Worm (Caenorhabditis elegans): Measurements from ENCODE around the gene C16C8.21.

DNA sequence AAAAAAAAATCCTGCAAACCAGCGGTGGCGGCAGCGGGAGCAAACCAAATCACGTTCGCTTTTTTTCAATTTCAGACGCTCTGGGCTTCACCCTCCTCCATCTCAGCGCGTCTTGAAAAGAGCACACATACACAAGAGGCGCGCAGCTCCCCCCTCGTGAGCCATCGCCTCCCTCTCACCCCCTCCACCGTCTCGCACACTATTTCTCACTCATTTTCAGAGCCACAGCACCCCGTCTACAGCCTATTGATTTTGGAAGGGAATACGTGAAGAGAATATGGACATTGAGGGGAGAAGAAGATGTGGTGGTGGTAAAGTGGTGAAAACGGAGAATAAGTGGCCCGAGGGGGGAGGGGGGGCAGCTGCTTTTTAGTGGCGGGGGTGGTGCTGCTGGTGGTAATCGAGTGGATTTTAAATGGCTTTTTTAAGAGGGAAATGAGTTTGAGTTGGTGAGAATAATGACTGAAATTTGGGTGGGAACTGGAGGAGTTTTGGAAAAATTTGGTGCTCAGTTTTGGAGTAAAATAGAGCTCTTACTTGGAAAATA, 19.8 kb upstream of the C16C8.21 start:
- TF ChIP-seq sox-4 (tag; optimal IDR thresholded peaks at IDR 0.05) (no peak), lin-39 (tag; optimal IDR thresholded peaks at IDR 0.05) (no peak), skn-1 (tag; optimal IDR thresholded peaks at IDR 0.05) (no peak), nhr-28 (tag; optimal IDR thresholded peaks at IDR 0.05) (no peak), dpl-1 (GFP tag; optimal IDR thresholded peaks at IDR 0.05) (peak in 1 of 3 experiments; percentile 26), efl-1 (optimal IDR thresholded peaks at IDR 0.05) (peak; percentile 17 to 38), efl-1 (GFP tag; optimal IDR thresholded peaks at IDR 0.05 in 1 of 2) (no peak), fos-1 (tag; optimal IDR thresholded peaks at IDR 0.05) (no peak), blmp-1 (tag; optimal IDR thresholded peaks at IDR 0.05) (no peak), nhr-12 (tag; optimal IDR thresholded peaks at IDR 0.05) (no peak), ama-1 (optimal IDR thresholded peaks at IDR 0.05) (no peak), egl-27 (tag; optimal IDR thresholded peaks at IDR 0.05) (no peak)
